Worm (Caenorhabditis elegans): ENCODE data around the gene farl-11.

The farl-11 gene

DNA sequence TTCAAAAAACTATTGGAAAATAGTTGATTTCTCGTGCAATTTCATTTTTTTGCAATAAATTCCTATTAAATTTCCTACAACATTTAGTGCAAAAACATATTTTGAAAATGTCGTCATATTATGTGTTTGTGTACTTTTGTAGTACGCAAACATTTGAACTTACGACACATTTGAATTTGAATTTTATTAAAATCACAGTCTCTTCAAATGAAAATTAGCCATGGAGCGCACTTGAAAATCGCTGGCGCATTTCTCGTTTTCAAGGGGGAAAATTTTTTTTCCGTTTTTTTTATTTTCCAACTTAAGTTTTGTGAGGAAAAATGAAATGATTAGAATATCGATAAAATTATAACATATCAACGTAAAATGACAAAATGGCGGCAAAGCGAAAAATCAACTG, 42.7 kb upstream of the farl-11 start (continued):
- no peak for TF ChIP-seq fos-1 (tag; optimal IDR thresholded peaks at IDR 0.05)
- TF ChIP-seq ceh-82 (tag; optimal IDR thresholded peaks at IDR 0.05), result no peak
- TF ChIP-seq mdl-1 (tag; optimal IDR thresholded peaks at IDR 0.05), result no peak
- TF ChIP-seq mxl-2 (GFP tag; conservative IDR thresholded peaks at IDR 0.05), result no peak
- no peak for TF ChIP-seq daf-19 (GFP tag; conservative IDR thresholded peaks at IDR 0.05)
- peak; percentile 17 for TF ChIP-seq lin-13 (GFP tag; optimal IDR thresholded peaks at IDR 0.05)
- no peak for TF ChIP-seq snpc-1.2 (GFP tag; IDR thresholded peaks at IDR 0.05)
- no peak for TF ChIP-seq zag-1 (tag; optimal IDR thresholded peaks at IDR 0.05)
- TF ChIP-seq snpc-4 (tag; optimal IDR thresholded peaks at IDR 0.05), result no peak
- no peak for TF ChIP-seq vab-7 (GFP tag; IDR thresholded peaks at IDR 0.05)
- TF ChIP-seq nhr-10 (tag; optimal IDR thresholded peaks at IDR 0.05), result no peak
- no peak for TF ChIP-seq nhr-11 (tag; optimal IDR thresholded peaks at IDR 0.05)
- no peak for TF ChIP-seq zip-2 (tag; optimal IDR thresholded peaks at IDR 0.05)
- no peak for TF ChIP-seq ZK337.2 (GFP tag; IDR thresholded peaks at IDR 0.05)
- no peak for TF ChIP-seq spr-3 (GFP tag; optimal IDR thresholded peaks at IDR 0.05)
- no peak for TF ChIP-seq nhr-102 (tag; optimal IDR thresholded peaks at IDR 0.05)
- TF ChIP-seq F49E8.2 (tag; optimal IDR thresholded peaks at IDR 0.05; ENCODE audit: borderline replicate concordance), result peak; percentile 50
- TF ChIP-seq dpl-1 (GFP tag; optimal IDR thresholded peaks at IDR 0.05), result peak; percentile 21
- no peak for TF ChIP-seq hmg-1.1 (GFP tag; IDR thresholded peaks at IDR 0.05)
- TF ChIP-seq lin-38 (GFP tag; IDR thresholded peaks at IDR 0.05), result peak; percentile 93
- peak; percentile 34 for TF ChIP-seq dve-1 (tag; optimal IDR thresholded peaks at IDR 0.05; ENCODE audit: insufficient read depth)
- TF ChIP-seq mdt-29 (GFP tag; IDR thresholded peaks at IDR 0.05), result no peak
- no peak for TF ChIP-seq ceh-32 (tag; optimal IDR thresholded peaks at IDR 0.05; ENCODE audit: poor library complexity)
- no peak for TF ChIP-seq ces-1 (GFP tag; optimal IDR thresholded peaks at IDR 0.05)
- no peak for TF ChIP-seq lir-3 (tag; optimal IDR thresholded peaks at IDR 0.05)
- peak in 1 of 2 experiments; percentile 79 for TF ChIP-seq lsy-2 (tag; optimal IDR thresholded peaks at IDR 0.05)
- no peak for TF ChIP-seq nhr-76 (tag; optimal IDR thresholded peaks at IDR 0.05)

DNA sequence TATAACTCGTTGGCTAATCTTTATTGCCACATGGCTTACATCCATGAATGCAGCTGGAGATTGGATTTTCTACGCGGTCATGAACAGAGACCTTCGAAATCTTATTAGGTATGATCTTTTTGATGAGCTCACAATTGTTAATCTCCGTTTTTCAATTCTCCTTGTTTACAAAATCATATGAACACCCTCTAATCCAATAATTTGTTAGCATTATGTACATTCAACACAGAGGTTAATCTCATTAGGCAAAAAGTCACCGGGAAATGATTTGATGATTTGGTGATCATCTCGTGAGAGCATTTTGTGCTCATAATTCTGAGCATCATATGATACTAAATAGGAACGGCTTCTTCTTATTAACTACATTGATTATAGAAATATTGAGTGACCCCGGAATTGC, 41.4 kb upstream of the farl-11 start:
- TF ChIP-seq fos-1 (tag; optimal IDR thresholded peaks at IDR 0.05) (no peak), ceh-28 (tag; optimal IDR thresholded peaks at IDR 0.05) (no peak), ces-1 (GFP tag; optimal IDR thresholded peaks at IDR 0.05) (no peak), spr-3 (GFP tag; optimal IDR thresholded peaks at IDR 0.05) (no peak), F44E2.7 (GFP tag; IDR thresholded peaks at IDR 0.05) (no peak), ctbp-1 (GFP tag; IDR thresholded peaks at IDR 0.05) (no peak), dmd-8 (GFP tag; IDR thresholded peaks at IDR 0.05) (no peak), ceh-44 (GFP tag; IDR thresholded peaks at IDR 0.05) (no peak), lim-7 (GFP tag; IDR thresholded peaks at IDR 0.05) (no peak)

DNA sequence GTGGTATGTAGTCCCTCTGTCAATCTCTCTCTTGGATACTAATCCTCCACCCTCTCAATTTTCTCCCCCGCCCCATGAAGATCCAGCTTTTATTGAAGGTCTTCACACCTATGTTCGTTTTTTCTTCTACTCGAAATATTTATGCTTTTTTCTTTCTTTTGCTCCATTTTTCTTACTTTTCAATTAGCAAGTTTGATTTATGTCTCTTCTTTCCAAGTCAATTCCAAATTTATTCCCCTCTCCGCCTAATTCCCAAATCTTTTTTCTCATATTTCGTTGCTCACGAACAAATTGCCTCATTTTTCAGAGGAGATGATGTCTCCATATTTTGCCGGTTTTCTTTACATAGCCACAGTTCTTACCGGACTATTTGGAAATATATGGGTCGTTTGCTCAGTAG, 39.5 kb upstream of the farl-11 start, which contains the start of gene npr-31:
npr-31 (plus strand) TSS at position 301 of the 400 bp plus-strand sequence.
- TF ChIP-seq ZK337.2 (GFP tag; IDR thresholded peaks at IDR 0.05), result no peak
- TF ChIP-seq mxl-3 (GFP tag; optimal IDR thresholded peaks at IDR 0.05), result no peak
- TF ChIP-seq lsy-2 (tag; optimal IDR thresholded peaks at IDR 0.05), result no peak
- no peak for TF ChIP-seq lin-1 (GFP tag; IDR thresholded peaks at IDR 0.05)
- no peak for TF ChIP-seq ZK546.5 (tag; optimal IDR thresholded peaks at IDR 0.05)
- TF ChIP-seq nhr-102 (tag; optimal IDR thresholded peaks at IDR 0.05), result no peak
- TF ChIP-seq mes-2 (tag; optimal IDR thresholded peaks at IDR 0.05; ENCODE audit: poor library complexity, severe bottlenecking), result no peak
- TF ChIP-seq madf-5 (GFP tag; IDR thresholded peaks at IDR 0.05), result no peak
- TF ChIP-seq pha-4 (GFP tag; IDR thresholded peaks at IDR 0.05), result no peak
- no peak for TF ChIP-seq pha-4 (tag; optimal IDR thresholded peaks at IDR 0.05)
- TF ChIP-seq aha-1 (tag), result no peak
- no peak for TF ChIP-seq hif-1 (tag; optimal IDR thresholded peaks at IDR 0.05)
- TF ChIP-seq ceh-82 (tag; optimal IDR thresholded peaks at IDR 0.05), result no peak
- no peak for TF ChIP-seq ceh-44 (GFP tag; IDR thresholded peaks at IDR 0.05)
- TF ChIP-seq mxl-2 (GFP tag; conservative IDR thresholded peaks at IDR 0.05), result no peak
- TF ChIP-seq mep-1 (tag; optimal IDR thresholded peaks at IDR 0.05), result no peak
- TF ChIP-seq gei-8 (GFP tag; optimal IDR thresholded peaks at IDR 0.05), result no peak
- no peak for TF ChIP-seq daf-16 (GFP tag; optimal IDR thresholded peaks at IDR 0.05)
- TF ChIP-seq daf-16 (tag; optimal IDR thresholded peaks at IDR 0.05), result no peak
- TF ChIP-seq nhr-48 (tag; optimal IDR thresholded peaks at IDR 0.05), result no peak
